Fruit fly (Drosophila melanogaster) whole organism, prepupa: Measurements from ENCODE around the gene Mettl3.

Experiments used
- CG15336 ChIP-seq: fragments of 200-800 bp; sonication (Bioruptor generic); IDR thresholded peaks from 2 replicates; pipeline ENCODE4 v1.3.6; 2022; ENCODE audit warnings: missing biosample characterization, missing genetic modification characterization
- CG3032 ChIP-seq: fragments of 200-800 bp; optimal IDR thresholded peaks from 2 replicates; lab custom pipeline; 2019; ENCODE audit warnings: missing biosample characterization, mild to moderate bottlenecking, missing genetic modification characterization, moderate library complexity
- CG6792 ChIP-seq: fragments of 200-800 bp; sonication (Bioruptor generic); optimal IDR thresholded peaks from 3 replicates; lab custom pipeline; 2016; ENCODE audit warnings: missing biosample characterization, missing genetic modification characterization
- Eip78C ChIP-seq: fragments of 200-800 bp; sonication (Bioruptor generic); peaks from one replicate; lab custom pipeline; 2016; ENCODE audit warnings: missing biosample characterization, missing genetic modification characterization
- Eip93F ChIP-seq: fragments of 200-800 bp; sonication (Bioruptor generic); optimal IDR thresholded peaks from 2 replicates; lab custom pipeline; 2016; ENCODE audit warnings: missing biosample characterization, mild to moderate bottlenecking, missing genetic modification characterization
- Hr39 ChIP-seq: fragments of 200-800 bp; sonication (Bioruptor generic); optimal IDR thresholded peaks from 2 replicates; lab custom pipeline; 2016; ENCODE audit warnings: missing biosample characterization, missing genetic modification characterization
- dsx ChIP-seq: fragments of 200-800 bp; optimal IDR thresholded peaks from 3 replicates; lab custom pipeline; 2019; ENCODE audit warnings: missing biosample characterization, mild to moderate bottlenecking, missing genetic modification characterization, moderate library complexity; ENCODE audit not compliant: poor library complexity, severe bottlenecking
- esn ChIP-seq: fragments of 200-800 bp; sonication (Bioruptor generic); optimal IDR thresholded peaks from 2 replicates; lab custom pipeline; 2016; ENCODE audit warnings: missing biosample characterization, mild to moderate bottlenecking, missing genetic modification characterization, moderate library complexity
- topi ChIP-seq: fragments of 200-800 bp; sonication (Bioruptor generic); optimal IDR thresholded peaks from 3 replicates; lab custom pipeline; 2016; ENCODE audit warnings: missing biosample characterization, missing genetic modification characterization

DNA sequence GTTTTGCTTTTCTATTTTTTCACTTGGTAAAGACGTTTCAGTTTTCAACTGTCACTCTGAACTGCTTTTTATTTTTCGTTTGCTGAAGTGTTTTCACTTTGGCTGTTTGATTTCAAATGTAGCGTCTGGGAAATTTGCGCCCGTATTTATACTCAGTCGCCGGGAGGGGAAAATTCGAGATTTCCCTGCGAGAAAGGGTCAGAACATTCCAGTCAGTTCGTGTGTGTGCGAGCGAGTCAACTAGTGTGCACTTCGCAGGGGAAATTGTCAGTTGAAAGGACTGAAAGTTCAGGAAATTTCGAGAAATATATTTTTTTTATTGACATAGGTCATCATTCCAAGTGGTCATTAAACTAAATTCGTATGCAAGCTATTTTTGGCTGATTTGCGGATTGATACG lies 25.2 kb downstream of the Mettl3 start, which contains the start of gene Hsp68:
- TF ChIP-seq CG6792 = no peak
- no peak for TF ChIP-seq Eip78C (GFP tag; lab: Kevin White, UChicago)
- no peak for TF ChIP-seq Eip93F (GFP tag; lab: Kevin White, UChicago)
- no peak for TF ChIP-seq Hr39 (GFP tag; lab: Kevin White, UChicago)
- TF ChIP-seq topi (GFP tag; lab: Kevin White, UChicago) = no peak
- TF ChIP-seq CG3032 (tag; lab: Kevin White, UChicago) = no peak
- peak; percentile 8 for TF ChIP-seq esn (GFP tag; lab: Kevin White, UChicago)
- TF ChIP-seq dsx (GFP tag; lab: Kevin White, UChicago) = peak; percentile 55
- no peak for TF ChIP-seq CG15336 (GFP tag; lab: Robert Waterston, UW)
